Fruit fly (Drosophila melanogaster): ENCODE data around the gene CG6276.

Gene CG6276

dm6 chr3R:15332994-15333393, 13.1 kb upstream of the CG6276 start, which contains the start of the genes Fkbp39 and Cyfip (continued):
- no peak for TF ChIP-seq eve (GFP tag; optimal IDR thresholded peaks at IDR 0.05)
- peak; percentile 78 for TF ChIP-seq Hmr (GFP tag; optimal IDR thresholded peaks at IDR 0.05)
- TF ChIP-seq CG9437 (GFP tag; optimal IDR thresholded peaks at IDR 0.05), result peak; percentile 38
- TF ChIP-seq eyg (GFP tag; optimal IDR thresholded peaks at IDR 0.05), result no peak
- TF ChIP-seq sna (GFP tag; IDR thresholded peaks at IDR 0.05; ENCODE audit: partially characterized antibody), result peak; percentile 54; the same call in 1 of the 2 replicates
- TF ChIP-seq CG2889 (GFP tag; IDR thresholded peaks at IDR 0.05), result no peak
- no peak for TF ChIP-seq CG7357 (GFP tag; IDR thresholded peaks at IDR 0.05)
- no peak for TF ChIP-seq seq (GFP tag; IDR thresholded peaks at IDR 0.05)
- TF ChIP-seq CG10959 (GFP tag; IDR thresholded peaks at IDR 0.05), result no peak
- peak; percentile 48 for TF ChIP-seq grau (tag; optimal IDR thresholded peaks at IDR 0.05)
- TF ChIP-seq Oaz (GFP tag; IDR thresholded peaks at IDR 0.05), result no peak
- TF ChIP-seq NC2α (GFP tag; optimal IDR thresholded peaks at IDR 0.05), result no peak
- peak in 1 of 2 experiments; percentile 52 for TF ChIP-seq crp (GFP tag; optimal IDR thresholded peaks at IDR 0.05)
- TF ChIP-seq CG16815 (GFP tag; optimal IDR thresholded peaks at IDR 0.05), result no peak
- no peak for TF ChIP-seq jing (GFP tag; optimal IDR thresholded peaks at IDR 0.05)
- peak; percentile 98 for TF ChIP-seq CG4617 (GFP tag; optimal IDR thresholded peaks at IDR 0.05; ENCODE audit: borderline replicate concordance)
- no peak for TF ChIP-seq pan (optimal IDR thresholded peaks at IDR 0.05)
- TF ChIP-seq pan (GFP tag; optimal IDR thresholded peaks at IDR 0.05 in 1 of 2, IDR thresholded peaks at IDR 0.05 in 1 of 2), result peak in 1 of 2 experiments; percentile 54
- TF ChIP-seq bab2 (GFP tag; optimal IDR thresholded peaks at IDR 0.05), result peak; percentile 29
- no peak for TF ChIP-seq jigr1 (GFP tag; IDR thresholded peaks at IDR 0.05)
- TF ChIP-seq Dip2 (GFP tag; IDR thresholded peaks at IDR 0.05), result no peak
- TF ChIP-seq CG4854 (GFP tag; optimal IDR thresholded peaks at IDR 0.05), result peak; percentile 30
- no peak for TF ChIP-seq unpg (GFP tag; optimal IDR thresholded peaks at IDR 0.05)
- TF ChIP-seq CG10267 (tag; optimal IDR thresholded peaks at IDR 0.05), result peak; percentile 60
- no peak for TF ChIP-seq CG8765 (GFP tag; IDR thresholded peaks at IDR 0.05)
- peak; percentile 83 for TF ChIP-seq Aef1 (GFP tag; IDR thresholded peaks at IDR 0.05)
- no peak for TF ChIP-seq CG8089 (GFP tag; optimal IDR thresholded peaks at IDR 0.05)
- no peak for TF ChIP-seq ap (GFP tag; IDR thresholded peaks at IDR 0.05)
- peak; percentile 7 for TF ChIP-seq luna (GFP tag; optimal IDR thresholded peaks at IDR 0.05)
- no peak for TF ChIP-seq slp2 (GFP tag; optimal IDR thresholded peaks at IDR 0.05)
- TF ChIP-seq B-H2 (GFP tag; optimal IDR thresholded peaks at IDR 0.05), result peak; percentile 77
- TF ChIP-seq CG31441 (GFP tag; IDR thresholded peaks at IDR 0.05), result no peak
- TF ChIP-seq nerfin-1 (tag; optimal IDR thresholded peaks at IDR 0.05), result no peak
- TF ChIP-seq stwl (tag; optimal IDR thresholded peaks at IDR 0.05), result peak; percentile 65
- TF ChIP-seq CG9215 (GFP tag; IDR thresholded peaks at IDR 0.05), result no peak
- TF ChIP-seq Dip3 (GFP tag; optimal IDR thresholded peaks at IDR 0.05), result peak; percentile 21
- TF ChIP-seq Pdp1 (GFP tag; optimal IDR thresholded peaks at IDR 0.05), result peak; percentile 30 to 90
- TF ChIP-seq oc (tag; optimal IDR thresholded peaks at IDR 0.05), result no peak
- TF ChIP-seq CG1602 (GFP tag; optimal IDR thresholded peaks at IDR 0.05), result no peak
- TF ChIP-seq CG12219 (GFP tag; optimal IDR thresholded peaks at IDR 0.05), result no peak
- no peak for TF ChIP-seq CG10209 (GFP tag; optimal IDR thresholded peaks at IDR 0.05)
- no peak for TF ChIP-seq CG17568 (GFP tag; optimal IDR thresholded peaks at IDR 0.05)
- TF ChIP-seq CG2120 (GFP tag; optimal IDR thresholded peaks at IDR 0.05), result peak; percentile 71
- no peak for TF ChIP-seq CG4328 (GFP tag; optimal IDR thresholded peaks at IDR 0.05)
- TF ChIP-seq CG6854 (GFP tag; optimal IDR thresholded peaks at IDR 0.05), result no peak
- no peak for TF ChIP-seq CG5180 (GFP tag; optimal IDR thresholded peaks at IDR 0.05)
- no peak for TF ChIP-seq C15 (GFP tag; IDR thresholded peaks at IDR 0.05)
- no peak for TF ChIP-seq scrt (GFP tag; optimal IDR thresholded peaks at IDR 0.05)
- TF ChIP-seq Ssrp (tag; optimal IDR thresholded peaks at IDR 0.05), result no peak
- TF ChIP-seq CG2875 (GFP tag; optimal IDR thresholded peaks at IDR 0.05), result no peak
- no peak for TF ChIP-seq gce (GFP tag; IDR thresholded peaks at IDR 0.05)
- TF ChIP-seq ftz-f1 (GFP tag; optimal IDR thresholded peaks at IDR 0.05), result peak; percentile 73

Measured in whole organism, embryonic.